Worm (Caenorhabditis elegans): ENCODE data around the gene msp-19.
"Not testable (repeated sequence)": the region's sequence is repeated elsewhere in the genome, so short reads cannot be mapped to it uniquely, and the experiment has no call there.

Gene msp-19

ce11 chrIV:5254678-5255077 is 5.7 kb upstream of the msp-19 start, which contains the start of gene F36H12.10:
Gene F36H12.10, minus strand, starts transcription at chrIV:5254778.
- not testable (repeated sequence) for TF ChIP-seq med-1 (GFP tag; optimal IDR thresholded peaks at IDR 0.05; ENCODE audit: insufficient read depth); cog-1 (tag; optimal IDR thresholded peaks at IDR 0.05); klf-2 (GFP tag; conservative IDR thresholded peaks at IDR 0.05)

DNA sequence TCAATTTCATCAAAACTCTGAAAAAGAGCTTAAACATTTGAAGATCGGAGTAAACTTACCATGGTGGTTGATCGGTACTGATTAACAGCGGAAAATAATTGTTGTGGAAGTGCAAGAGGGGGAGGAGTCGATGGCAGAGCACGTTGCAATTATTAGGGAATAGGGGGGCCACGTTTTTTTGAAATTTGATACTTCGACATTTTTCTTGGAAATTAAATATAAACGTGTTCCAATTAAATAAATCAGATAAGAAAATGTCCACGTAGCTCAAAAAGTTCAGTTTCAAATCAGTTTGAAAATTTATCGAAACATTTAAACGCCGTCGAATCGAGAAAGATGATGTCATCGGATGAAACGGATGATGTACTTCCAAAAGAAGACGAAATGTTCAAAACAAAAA is 3.7 kb upstream of the msp-19 start, which contains the start of gene F36H12.9:
TSS of gene F36H12.9 (plus strand) at position 301 of the 400 bp plus-strand sequence.
- TF ChIP-seq ref-1 (GFP tag; conservative IDR thresholded peaks at IDR 0.05); ztf-23 (GFP tag; IDR thresholded peaks at IDR 0.05); med-1 (GFP tag; optimal IDR thresholded peaks at IDR 0.05; ENCODE audit: insufficient read depth): not testable (repeated sequence)

DNA sequence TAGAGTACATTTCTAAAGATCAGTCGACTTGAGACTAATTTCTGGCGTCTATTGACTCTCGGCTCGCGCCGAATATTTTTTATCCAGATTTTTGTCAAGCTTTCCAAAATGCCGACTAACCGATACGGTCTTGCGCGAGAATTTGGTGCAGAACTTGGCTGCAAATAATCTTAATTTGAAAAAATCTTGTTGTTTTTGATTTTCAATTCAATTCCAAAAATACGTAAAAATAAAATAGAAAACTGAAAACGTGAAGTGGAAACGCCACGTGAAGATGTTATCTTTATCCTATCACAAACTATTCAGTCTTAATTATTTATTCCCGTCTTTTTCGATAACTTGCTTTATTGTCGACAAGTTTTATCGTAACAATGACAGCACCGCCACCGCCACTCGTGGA is 2.0 kb upstream of the msp-19 start, which contains the start of gene ttbk-2.1:
TSS of gene ttbk-2.1 (plus strand) at position 301 of the 400 bp plus-strand sequence.
- not testable (repeated sequence) for TF ChIP-seq ztf-29 (GFP tag; IDR thresholded peaks at IDR 0.05); T22C8.4 (GFP tag; IDR thresholded peaks at IDR 0.05); klf-2 (GFP tag; conservative IDR thresholded peaks at IDR 0.05)

ce11 chrIV:5266474-5266873 is 6.1 kb downstream of the msp-19 start, which contains the start of gene F36H12.5:
Gene F36H12.5, plus strand, starts transcription at chrIV:5266774.
- TF ChIP-seq ztf-23 (GFP tag; IDR thresholded peaks at IDR 0.05), result no peak
- TF ChIP-seq ref-1 (GFP tag; conservative IDR thresholded peaks at IDR 0.05), result no peak
- no peak for TF ChIP-seq cog-1 (tag; optimal IDR thresholded peaks at IDR 0.05)
- no peak for TF ChIP-seq T22C8.4 (GFP tag; IDR thresholded peaks at IDR 0.05)
- TF ChIP-seq klf-2 (GFP tag; conservative IDR thresholded peaks at IDR 0.05), result no peak
- TF ChIP-seq med-1 (GFP tag; optimal IDR thresholded peaks at IDR 0.05; ENCODE audit: insufficient read depth), result no peak
- TF ChIP-seq ztf-29 (GFP tag; IDR thresholded peaks at IDR 0.05), result no peak
- TF ChIP-seq tab-1 (GFP tag; IDR thresholded peaks at IDR 0.05), result no peak
- no peak for TF ChIP-seq flt-1 (GFP tag; IDR thresholded peaks at IDR 0.05)

- no peak for TF ChIP-seq ref-1 (GFP tag; conservative IDR thresholded peaks at IDR 0.05)
- no peak for TF ChIP-seq med-1 (GFP tag; optimal IDR thresholded peaks at IDR 0.05; ENCODE audit: insufficient read depth)
- TF ChIP-seq flt-1 (GFP tag; IDR thresholded peaks at IDR 0.05), result no peak
- TF ChIP-seq T22C8.4 (GFP tag; IDR thresholded peaks at IDR 0.05), result no peak
- TF ChIP-seq klf-2 (GFP tag; conservative IDR thresholded peaks at IDR 0.05), result no peak
- no peak for TF ChIP-seq cog-1 (tag; optimal IDR thresholded peaks at IDR 0.05)
- no peak for TF ChIP-seq tab-1 (GFP tag; IDR thresholded peaks at IDR 0.05)
- TF ChIP-seq ztf-29 (GFP tag; IDR thresholded peaks at IDR 0.05), result no peak
- no peak for TF ChIP-seq ztf-23 (GFP tag; IDR thresholded peaks at IDR 0.05)
Observed at ce11 chrIV:5268803-5269202, 8.4 kb downstream of the msp-19 start, which contains the start of gene F36H12.4. Gene F36H12.4, plus strand, starts transcription at chrIV:5269103.

ce11 chrIV:5272518-5272917 is 12.1 kb downstream of the msp-19 start, which contains the start of gene F36H12.3:
Gene F36H12.3, plus strand, starts transcription at chrIV:5272818.
- no peak for TF ChIP-seq ref-1 (GFP tag; conservative IDR thresholded peaks at IDR 0.05)

DNA sequence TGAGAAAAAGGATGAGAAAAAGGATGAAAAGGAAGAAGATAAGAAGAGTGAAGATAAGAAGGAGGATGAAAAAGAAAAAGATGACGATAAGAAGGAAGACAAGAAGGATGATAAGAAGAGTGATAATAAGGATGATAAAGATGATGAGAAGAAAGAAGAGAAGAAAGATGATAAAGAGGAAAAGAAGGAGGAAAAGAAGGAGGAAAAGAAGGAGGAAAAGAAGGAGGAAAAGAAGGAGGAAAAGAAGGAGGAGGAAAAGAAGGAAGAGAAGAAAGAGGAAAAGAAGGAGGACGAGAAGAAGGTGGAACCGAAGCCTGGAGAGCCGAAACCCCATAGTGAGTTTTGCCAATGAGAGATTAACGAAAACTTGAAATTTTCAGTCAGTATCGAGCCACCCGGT is 13.0 kb downstream of the msp-19 start:
- TF ChIP-seq ztf-29 (GFP tag; IDR thresholded peaks at IDR 0.05), result no peak
- TF ChIP-seq klf-2 (GFP tag; conservative IDR thresholded peaks at IDR 0.05), result no peak
- TF ChIP-seq ztf-23 (GFP tag; IDR thresholded peaks at IDR 0.05), result no peak
- TF ChIP-seq T22C8.4 (GFP tag; IDR thresholded peaks at IDR 0.05), result no peak
- no peak for TF ChIP-seq flt-1 (GFP tag; IDR thresholded peaks at IDR 0.05)
- TF ChIP-seq med-1 (GFP tag; optimal IDR thresholded peaks at IDR 0.05; ENCODE audit: insufficient read depth), result no peak
- TF ChIP-seq tab-1 (GFP tag; IDR thresholded peaks at IDR 0.05), result no peak
- TF ChIP-seq ref-1 (GFP tag; conservative IDR thresholded peaks at IDR 0.05), result no peak

DNA sequence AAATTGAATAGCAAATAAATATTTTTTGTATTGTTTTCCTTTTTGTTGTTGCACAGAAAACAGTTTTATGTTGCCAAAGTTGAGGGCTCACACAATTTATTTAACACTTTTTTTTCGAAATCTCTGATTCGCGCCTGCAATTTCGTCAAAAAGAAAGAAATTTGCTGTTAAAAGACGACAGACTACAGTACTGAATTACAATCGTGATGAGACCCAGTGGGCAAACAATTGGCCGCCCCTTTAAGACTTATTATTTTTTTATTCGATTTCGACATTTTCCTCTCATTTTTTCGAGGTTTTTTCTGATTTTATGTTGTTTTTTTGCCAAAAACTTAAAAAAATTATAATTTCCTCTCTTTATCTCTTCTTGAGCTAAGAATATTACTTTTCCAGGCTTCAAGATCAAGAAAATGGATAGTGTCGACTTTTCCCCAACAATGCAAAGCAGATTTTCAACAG is 13.8 kb downstream of the msp-19 start, which contains the start of gene slfl-4:
TSS of gene slfl-4 (plus strand) at position 409 of the 459 bp plus-strand sequence.
- TF ChIP-seq cog-1 (tag; optimal IDR thresholded peaks at IDR 0.05) (no peak), T22C8.4 (GFP tag; IDR thresholded peaks at IDR 0.05) (no peak), ztf-23 (GFP tag; IDR thresholded peaks at IDR 0.05) (no peak), ref-1 (GFP tag; conservative IDR thresholded peaks at IDR 0.05) (no peak), ztf-29 (GFP tag; IDR thresholded peaks at IDR 0.05) (no peak), flt-1 (GFP tag; IDR thresholded peaks at IDR 0.05) (no peak), med-1 (GFP tag; optimal IDR thresholded peaks at IDR 0.05; ENCODE audit: insufficient read depth) (no peak), klf-2 (GFP tag; conservative IDR thresholded peaks at IDR 0.05) (no peak), tab-1 (GFP tag; IDR thresholded peaks at IDR 0.05) (no peak)

DNA sequence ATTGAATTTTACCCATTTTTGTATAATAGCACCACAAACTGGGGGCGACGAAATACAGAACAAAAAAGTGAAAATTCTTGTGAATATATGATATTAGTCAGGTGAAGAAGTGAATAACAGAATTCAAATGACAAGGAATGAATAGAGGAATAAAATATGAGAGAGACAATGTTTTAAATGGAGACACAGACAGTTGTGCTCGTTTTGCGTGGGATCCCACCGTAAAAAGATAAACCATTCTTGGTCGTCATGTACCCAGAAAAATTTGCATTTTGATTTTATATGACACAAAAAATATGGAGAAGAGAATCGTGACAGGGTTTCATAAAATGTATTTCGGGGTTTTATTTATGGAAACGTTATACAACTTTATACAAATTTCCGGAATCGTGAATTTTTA is 17.4 kb downstream of the msp-19 start, which contains the start of gene F36H12.17:
TSS of gene F36H12.17 (minus strand) at position 101 of the 400 bp plus-strand sequence.
- no peak for TF ChIP-seq cog-1 (tag; optimal IDR thresholded peaks at IDR 0.05)
- TF ChIP-seq flt-1 (GFP tag; IDR thresholded peaks at IDR 0.05), result no peak
- no peak for TF ChIP-seq med-1 (GFP tag; optimal IDR thresholded peaks at IDR 0.05; ENCODE audit: insufficient read depth)
- TF ChIP-seq ztf-29 (GFP tag; IDR thresholded peaks at IDR 0.05), result no peak
- TF ChIP-seq ref-1 (GFP tag; conservative IDR thresholded peaks at IDR 0.05), result no peak
- no peak for TF ChIP-seq T22C8.4 (GFP tag; IDR thresholded peaks at IDR 0.05)
- no peak for TF ChIP-seq klf-2 (GFP tag; conservative IDR thresholded peaks at IDR 0.05)
- TF ChIP-seq ztf-23 (GFP tag; IDR thresholded peaks at IDR 0.05), result no peak
- TF ChIP-seq tab-1 (GFP tag; IDR thresholded peaks at IDR 0.05), result no peak

ce11 chrIV:5281457-5281856 is 21.1 kb downstream of the msp-19 start:
- TF ChIP-seq ref-1 (GFP tag; conservative IDR thresholded peaks at IDR 0.05), result no peak

DNA sequence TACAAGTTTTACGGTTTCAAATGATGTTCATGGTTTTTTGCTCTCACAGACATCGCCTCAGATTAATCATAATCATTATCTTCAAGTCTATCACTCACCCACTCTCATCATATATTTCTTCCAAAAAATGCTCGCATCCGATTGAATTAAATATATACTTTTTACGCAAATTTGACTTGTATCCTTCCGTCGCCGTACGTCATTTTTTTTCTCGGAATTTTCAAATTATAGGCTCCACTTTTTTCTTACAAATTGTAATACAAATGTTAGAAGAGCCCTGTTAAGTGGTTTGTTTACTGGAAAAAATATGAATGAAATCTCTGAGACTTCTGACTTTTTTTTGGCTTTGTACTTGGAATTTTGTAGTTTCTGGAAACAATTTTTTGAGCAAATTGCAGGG is 26.8 kb downstream of the msp-19 start:
- TF ChIP-seq flt-1 (GFP tag; IDR thresholded peaks at IDR 0.05), result no peak

Measured in whole organism, midembryonic.